Worm (Caenorhabditis elegans): ENCODE measurements around the gene C29E4.9.

DNA sequence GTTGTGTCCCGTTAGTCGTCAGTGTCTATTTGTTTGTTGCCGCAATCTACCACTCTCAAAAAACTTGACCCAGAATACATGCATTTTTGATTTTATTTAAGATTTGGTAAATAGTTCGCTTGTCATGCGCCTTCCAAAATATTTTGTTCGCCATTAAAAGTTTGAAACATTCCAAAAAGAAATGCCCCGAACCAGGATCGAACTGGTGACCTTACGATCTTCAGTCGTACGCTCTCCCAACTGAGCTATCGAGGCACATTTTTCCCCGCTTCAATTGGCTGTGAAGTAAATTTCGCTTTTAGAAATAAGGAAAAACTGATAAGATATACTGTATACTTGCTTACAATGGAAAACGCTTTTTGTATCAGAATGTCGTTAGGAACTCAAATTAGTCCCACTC, 21.4 kb upstream of the C29E4.9 start:
- TF ChIP-seq ztf-4 (tag; optimal IDR thresholded peaks at IDR 0.05) (no peak), nhr-10 (tag; optimal IDR thresholded peaks at IDR 0.05) (no peak), lin-39 (tag; optimal IDR thresholded peaks at IDR 0.05) (no peak), mdl-1 (tag; optimal IDR thresholded peaks at IDR 0.05) (no peak), elt-3 (tag; optimal IDR thresholded peaks at IDR 0.05) (no peak), nhr-12 (tag; optimal IDR thresholded peaks at IDR 0.05) (no peak)

All from whole organism, L2 larva.